Worm (Caenorhabditis elegans) whole organism, L1 larva: ENCODE results near the gene tag-123.

Source experiments
- egl-27 ChIP-seq, 2 experiments: fragments of 150-350 bp in 1 of 2; sonication (generic microtip); optimal IDR thresholded peaks; 3 replicates each; lab custom pipeline; 2017 to 2018; ENCODE audit warnings: missing biosample characterization in 2 of 2, missing genetic modification characterization in 2 of 2, missing genetic modification reagents in 2 of 2
- fkh-10 ChIP-seq: sonication (generic microtip); optimal IDR thresholded peaks from 2 replicates; lab custom pipeline; 2017; ENCODE audit warnings: missing biosample characterization, missing genetic modification reagents, missing genetic modification characterization
- lin-13 ChIP-seq: fragments of 150-350 bp; optimal IDR thresholded peaks from 2 replicates; lab custom pipeline; 2014; ENCODE audit warnings: missing biosample characterization, missing genetic modification reagents, missing genetic modification characterization
- lin-39 ChIP-seq: fragments of 150-350 bp; optimal IDR thresholded peaks from 2 replicates; lab custom pipeline; 2014; ENCODE audit warnings: missing biosample characterization, missing genetic modification reagents, missing genetic modification characterization
- lir-3 ChIP-seq: sonication (generic microtip); optimal IDR thresholded peaks from 2 replicates; lab custom pipeline; 2016; ENCODE audit warnings: mild to moderate bottlenecking, missing genetic modification characterization, moderate library complexity, missing compliant biosample characterization; ENCODE audit not compliant: poor library complexity
- lsy-2 ChIP-seq, 2 experiments: fragments of 150-350 bp; optimal IDR thresholded peaks; 2 replicates each; lab custom pipeline; 2014; ENCODE audit warnings: missing biosample characterization in 2 of 2, missing genetic modification characterization in 2 of 2
- nhr-11 ChIP-seq: fragments of 150-350 bp; optimal IDR thresholded peaks from 2 replicates; lab custom pipeline; 2014; ENCODE audit warnings: missing biosample characterization, missing genetic modification characterization
- nhr-237 ChIP-seq: fragments of 150-350 bp; optimal IDR thresholded peaks from 2 replicates; lab custom pipeline; 2014; ENCODE audit warnings: missing biosample characterization, missing genetic modification characterization
- nhr-47 ChIP-seq: sonication (generic microtip); optimal IDR thresholded peaks from 2 replicates; lab custom pipeline; 2016; ENCODE audit warnings: mild to moderate bottlenecking, missing genetic modification characterization, moderate library complexity, missing compliant biosample characterization
- tbx-2 ChIP-seq: sonication (generic microtip); optimal IDR thresholded peaks from 2 replicates; lab custom pipeline; 2016; ENCODE audit warnings: missing genetic modification characterization, missing compliant biosample characterization
- unc-130 ChIP-seq: fragments of 150-350 bp; optimal IDR thresholded peaks from 2 replicates; lab custom pipeline; 2017; ENCODE audit warnings: missing biosample characterization, missing genetic modification characterization, inconsistent platforms
- ztf-4 ChIP-seq: fragments of 150-350 bp; optimal IDR thresholded peaks from 2 replicates; lab custom pipeline; 2014; ENCODE audit warnings: missing biosample characterization, missing genetic modification characterization

ce11 chrX:8408267-8408666 lies 13.6 kb downstream of the tag-123 start, which contains the start of gene sulp-3:
- TF ChIP-seq lin-13 (GFP tag; lab: Kevin White, UChicago) (no peak), nhr-47 (no peak), ztf-4 (tag; lab: Kevin White, UChicago) (no peak), unc-130 (tag; lab: Kevin White, UChicago) (no peak), lin-39 (tag; lab: Kevin White, UChicago) (no peak), lir-3 (tag; lab: Kevin White, UChicago) (no peak), fkh-10 (GFP tag; lab: Kevin White, UChicago) (no peak), lsy-2 (tag; optimal IDR thresholded peaks at IDR 0.05; lab: Kevin White, UChicago) (no peak), tbx-2 (tag; lab: Kevin White, UChicago) (no peak), egl-27 (tag; optimal IDR thresholded peaks at IDR 0.05; lab: Kevin White, UChicago) (no peak), nhr-237 (no peak), nhr-11 (tag; lab: Kevin White, UChicago) (no peak)
